Worm (Caenorhabditis elegans) whole organism, late embryonic: ENCODE data around the gene Y39B6A.69.

Experiments used
- ama-1 ChIP-seq: fragments of 150-350 bp; optimal IDR thresholded peaks from 2 replicates; lab custom pipeline; 2014
- ceh-22 ChIP-seq: sonication (generic microtip); optimal IDR thresholded peaks from 2 replicates; lab custom pipeline; 2017; ENCODE audit warnings: missing biosample characterization, missing genetic modification characterization
- fax-1 ChIP-seq: sonication (generic microtip); optimal IDR thresholded peaks from 2 replicates; lab custom pipeline; 2016; ENCODE audit warnings: missing genotype, missing genetic modification characterization, missing compliant biosample characterization
- hlh-8 ChIP-seq: sonication (generic microtip); optimal IDR thresholded peaks from 2 replicates; lab custom pipeline; 2016; ENCODE audit warnings: missing genotype, missing genetic modification characterization, missing compliant biosample characterization
- lin-11 ChIP-seq: fragments of 200-800 bp; sonication (Bioruptor generic); optimal IDR thresholded peaks from 2 replicates; lab custom pipeline; 2018; ENCODE audit warnings: mild to moderate bottlenecking, missing genetic modification characterization, missing compliant biosample characterization
- pag-3 ChIP-seq: sonication (generic microtip); optimal IDR thresholded peaks from 2 replicates; lab custom pipeline; 2016; ENCODE audit warnings: missing compliant biosample characterization, missing genetic modification characterization, borderline replicate concordance
- pax-1 ChIP-seq: fragments of 150-350 bp; optimal IDR thresholded peaks from 2 replicates; lab custom pipeline; 2014; ENCODE audit warnings: missing biosample characterization, missing genetic modification characterization

ce11 chrV:19129497-19130212, 22.6 kb downstream of the Y39B6A.69 start:
- TF ChIP-seq hlh-8, result no peak
- TF ChIP-seq ama-1 (lab: Kevin White, UChicago), result no peak
- TF ChIP-seq lin-11, result no peak
- no peak for TF ChIP-seq fax-1 (tag; lab: Kevin White, UChicago)
- no peak for TF ChIP-seq pag-3
- TF ChIP-seq pax-1 (tag; lab: Kevin White, UChicago), result no peak
- TF ChIP-seq ceh-22 (tag; lab: Kevin White, UChicago), result no peak
